Worm (Caenorhabditis elegans) whole organism, mixed stage, embryonic: ENCODE measurements around the gene srh-257.

Source experiments
- bed-3 ChIP-seq: fragments of 200-800 bp; sonication (Bioruptor generic); optimal IDR thresholded peaks from 3 replicates; lab custom pipeline; 2018; ENCODE audit warnings: mild to moderate bottlenecking, missing genetic modification characterization, moderate library complexity, missing compliant biosample characterization
- blmp-1 ChIP-seq: fragments of 150-350 bp; optimal IDR thresholded peaks from 2 replicates; lab custom pipeline; 2014; ENCODE audit warnings: missing biosample characterization, missing genetic modification characterization
- ceh-39 ChIP-seq: fragments of 150-350 bp; optimal IDR thresholded peaks from 2 replicates; lab custom pipeline; 2014; ENCODE audit warnings: missing biosample characterization, missing genetic modification characterization
- ceh-43 ChIP-seq: fragments of 200-800 bp; sonication (Bioruptor generic); optimal IDR thresholded peaks from 2 replicates; lab custom pipeline; 2018; ENCODE audit warnings: mild to moderate bottlenecking, missing genetic modification characterization, moderate library complexity, missing compliant biosample characterization
- ceh-83 ChIP-seq: fragments of 200-800 bp; sonication (Bioruptor generic); optimal IDR thresholded peaks from 2 replicates; lab custom pipeline; 2018; ENCODE audit warnings: mild to moderate bottlenecking, missing genetic modification characterization, missing compliant biosample characterization
- ces-1 ChIP-seq: fragments of 150-350 bp; optimal IDR thresholded peaks from 2 replicates; lab custom pipeline; 2014; ENCODE audit warnings: missing biosample characterization, missing genetic modification reagents, missing genetic modification characterization
- drap-1 ChIP-seq: fragments of 200-800 bp; sonication (Bioruptor generic); optimal IDR thresholded peaks from 3 replicates; lab custom pipeline; 2018; ENCODE audit warnings: mild to moderate bottlenecking, missing genetic modification characterization, missing compliant biosample characterization
- elt-1 ChIP-seq: sonication (generic microtip); optimal IDR thresholded peaks from 2 replicates; lab custom pipeline; 2017; ENCODE audit warnings: missing genetic modification characterization, mild to moderate bottlenecking, missing compliant biosample characterization, antibody characterized with exemption, moderate library complexity, borderline replicate concordance; ENCODE audit not compliant: insufficient read depth
- elt-3 ChIP-seq: fragments of 150-350 bp; optimal IDR thresholded peaks from 2 replicates; lab custom pipeline; 2014; ENCODE audit warnings: missing biosample characterization, missing genetic modification characterization
- flh-1 ChIP-seq: fragments of 200-800 bp; sonication (Bioruptor generic); optimal IDR thresholded peaks from 2 replicates; lab custom pipeline; 2018; ENCODE audit warnings: mild to moderate bottlenecking, missing genetic modification characterization, moderate library complexity, missing compliant biosample characterization
- ham-2 ChIP-seq: fragments of 200-800 bp; sonication (Bioruptor generic); optimal IDR thresholded peaks from 2 replicates; lab custom pipeline; 2018; ENCODE audit warnings: mild to moderate bottlenecking, missing genetic modification characterization, missing compliant biosample characterization
- hlh-1 ChIP-seq: fragments of 150-350 bp; optimal IDR thresholded peaks from 2 replicates; lab custom pipeline; 2014; ENCODE audit warnings: missing biosample characterization, missing genetic modification reagents, missing genetic modification characterization
- lin-13 ChIP-seq: fragments of 150-350 bp; optimal IDR thresholded peaks from 2 replicates; lab custom pipeline; 2014; ENCODE audit warnings: missing biosample characterization, missing genetic modification characterization
- lin-32 ChIP-seq: fragments of 200-800 bp; sonication (Bioruptor generic); optimal IDR thresholded peaks from 2 replicates; lab custom pipeline; 2018; ENCODE audit warnings: mild to moderate bottlenecking, missing genetic modification characterization, missing compliant biosample characterization
- lsy-2 ChIP-seq: fragments of 150-350 bp; optimal IDR thresholded peaks from 2 replicates; lab custom pipeline; 2014; ENCODE audit warnings: missing biosample characterization, missing genetic modification characterization
- mab-5 ChIP-seq: fragments of 150-350 bp; optimal IDR thresholded peaks from 2 replicates; lab custom pipeline; 2014; ENCODE audit warnings: missing biosample characterization, missing genetic modification characterization
- mep-1 ChIP-seq: fragments of 150-350 bp; optimal IDR thresholded peaks from 2 replicates; lab custom pipeline; 2017; ENCODE audit warnings: missing biosample characterization, missing genetic modification reagents, missing genetic modification characterization, inconsistent platforms
- mls-2 ChIP-seq: sonication (generic microtip); optimal IDR thresholded peaks from 2 replicates; lab custom pipeline; 2016; ENCODE audit warnings: mild to moderate bottlenecking, missing genetic modification characterization, moderate library complexity, missing compliant biosample characterization
- nhr-2 ChIP-seq: fragments of 150-350 bp; optimal IDR thresholded peaks from 2 replicates; lab custom pipeline; 2014; ENCODE audit warnings: missing biosample characterization, missing genetic modification characterization
- nhr-237 ChIP-seq: fragments of 150-350 bp; optimal IDR thresholded peaks from 2 replicates; lab custom pipeline; 2014; ENCODE audit warnings: missing biosample characterization, missing genetic modification characterization
- nhr-28 ChIP-seq: fragments of 150-350 bp; optimal IDR thresholded peaks from 2 replicates; lab custom pipeline; 2014; ENCODE audit warnings: missing biosample characterization, missing genetic modification characterization
- nhr-76 ChIP-seq: sonication (generic microtip); optimal IDR thresholded peaks from 2 replicates; lab custom pipeline; 2017; ENCODE audit warnings: missing biosample characterization, missing genetic modification characterization
- pha-4 ChIP-seq: fragments of 150-350 bp; optimal IDR thresholded peaks from 2 replicates; lab custom pipeline; 2018; ENCODE audit warnings: missing biosample characterization, missing genetic modification reagents, missing genetic modification characterization
- sem-2 ChIP-seq: fragments of 200-800 bp; sonication (Bioruptor generic); optimal IDR thresholded peaks from 2 replicates; lab custom pipeline; 2018; ENCODE audit warnings: mild to moderate bottlenecking, missing genetic modification characterization, missing compliant biosample characterization
- snpc-4 ChIP-seq: fragments of 150-350 bp; optimal IDR thresholded peaks from 2 replicates; lab custom pipeline; 2014; ENCODE audit warnings: missing biosample characterization, missing genetic modification characterization
- sptf-1 ChIP-seq: sonication (generic microtip); optimal IDR thresholded peaks from 2 replicates; lab custom pipeline; 2017; ENCODE audit warnings: mild to moderate bottlenecking, missing genetic modification characterization, moderate library complexity, missing compliant biosample characterization
- tbx-8 ChIP-seq: fragments of 200-800 bp; sonication (Bioruptor generic); optimal IDR thresholded peaks from 2 replicates; lab custom pipeline; 2018; ENCODE audit warnings: mild to moderate bottlenecking, missing genetic modification characterization, moderate library complexity, missing compliant biosample characterization
- unc-120 ChIP-seq: sonication (generic microtip); optimal IDR thresholded peaks from 2 replicates; lab custom pipeline; 2017; ENCODE audit warnings: missing genetic modification characterization, missing compliant biosample characterization; ENCODE audit not compliant: poor library complexity, severe bottlenecking
- unc-39 ChIP-seq: fragments of 150-350 bp; optimal IDR thresholded peaks from 2 replicates; lab custom pipeline; 2014; ENCODE audit warnings: missing biosample characterization, missing genetic modification characterization
- unc-62 ChIP-seq: fragments of 150-350 bp; optimal IDR thresholded peaks from 2 replicates; lab custom pipeline; 2014; ENCODE audit warnings: missing biosample characterization, missing genetic modification reagents, missing genetic modification characterization
- ztf-11 ChIP-seq: fragments of 150-350 bp; optimal IDR thresholded peaks from 2 replicates; lab custom pipeline; 2014; ENCODE audit warnings: missing biosample characterization, missing genetic modification characterization

The srh-257 gene

ce11 chrV:15398728-15399127, 8.3 kb upstream of the srh-257 start, which contains the start of gene fbxa-199:
TSS of gene fbxa-199 (minus strand) at chrV:15398828.
- TF ChIP-seq bed-3 (GFP tag; lab: Kevin White, UChicago) (no peak), elt-3 (tag; lab: Kevin White, UChicago) (no peak), mab-5 (no peak), sptf-1 (tag; lab: Kevin White, UChicago) (no peak), drap-1 (GFP tag; lab: Kevin White, UChicago) (no peak), hlh-1 (no peak), nhr-28 (tag; lab: Kevin White, UChicago) (no peak), flh-1 (no peak), unc-39 (tag; lab: Kevin White, UChicago) (no peak), lin-32 (no peak), nhr-237 (tag; lab: Kevin White, UChicago) (no peak), ceh-43 (GFP tag; lab: Kevin White, UChicago) (no peak), nhr-76 (tag; lab: Kevin White, UChicago) (no peak), snpc-4 (tag; lab: Kevin White, UChicago) (no peak), ham-2 (GFP tag; lab: Kevin White, UChicago) (no peak), nhr-2 (tag; lab: Kevin White, UChicago) (no peak), sem-2 (GFP tag; lab: Kevin White, UChicago) (no peak), unc-120 (tag; lab: Kevin White, UChicago) (no peak)

ce11 chrV:15399691-15400377, 7.2 kb upstream of the srh-257 start, which contains the start of the genes T06E6.15 and sri-7:
TSS of gene T06E6.15 (minus strand) at chrV:15399791.
TSS of gene sri-7 (plus strand) at chrV:15400327.
- no peak for TF ChIP-seq unc-120 (tag; lab: Kevin White, UChicago)
- no peak for TF ChIP-seq lin-13
- TF ChIP-seq ceh-43 (GFP tag; lab: Kevin White, UChicago) = no peak
- no peak for TF ChIP-seq drap-1 (GFP tag; lab: Kevin White, UChicago)
- no peak for TF ChIP-seq nhr-28 (tag; lab: Kevin White, UChicago)
- no peak for TF ChIP-seq nhr-2 (tag; lab: Kevin White, UChicago)
- no peak for TF ChIP-seq mep-1
- TF ChIP-seq snpc-4 (tag; lab: Kevin White, UChicago) = no peak
- no peak for TF ChIP-seq unc-39 (tag; lab: Kevin White, UChicago)
- no peak for TF ChIP-seq sptf-1 (tag; lab: Kevin White, UChicago)

- no peak for TF ChIP-seq unc-39 (tag; lab: Kevin White, UChicago)
- no peak for TF ChIP-seq sptf-1 (tag; lab: Kevin White, UChicago)
- no peak for TF ChIP-seq snpc-4 (tag; lab: Kevin White, UChicago)
- TF ChIP-seq ztf-11 (tag; lab: Kevin White, UChicago) = no peak
- no peak for TF ChIP-seq hlh-1
- TF ChIP-seq nhr-237 (tag; lab: Kevin White, UChicago) = no peak
- no peak for TF ChIP-seq blmp-1 (tag; lab: Kevin White, UChicago)
- no peak for TF ChIP-seq ces-1 (GFP tag; lab: Kevin White, UChicago)
- TF ChIP-seq bed-3 (GFP tag; lab: Kevin White, UChicago) = no peak
- no peak for TF ChIP-seq unc-62
- TF ChIP-seq lsy-2 (tag; lab: Kevin White, UChicago) = no peak
- no peak for TF ChIP-seq elt-3 (tag; lab: Kevin White, UChicago)
- no peak for TF ChIP-seq drap-1 (GFP tag; lab: Kevin White, UChicago)
- no peak for TF ChIP-seq nhr-28 (tag; lab: Kevin White, UChicago)
- no peak for TF ChIP-seq nhr-76 (tag; lab: Kevin White, UChicago)
- TF ChIP-seq ceh-83 (GFP tag; lab: Kevin White, UChicago) = no peak
- no peak for TF ChIP-seq ceh-39 (tag; lab: Kevin White, UChicago)
- no peak for TF ChIP-seq lin-13
Measured at ce11 chrV:15401856-15402314, 5.1 kb upstream of the srh-257 start, which contains the start of gene fbxa-135. TSS of gene fbxa-135 (plus strand) at chrV:15402264.

ce11 chrV:15404859-15405258, 2.2 kb upstream of the srh-257 start, which contains the start of gene srh-258:
TSS of gene srh-258 (plus strand) at chrV:15405159.
- no peak for TF ChIP-seq bed-3 (GFP tag; lab: Kevin White, UChicago)
- no peak for TF ChIP-seq ces-1 (GFP tag; lab: Kevin White, UChicago)
- no peak for TF ChIP-seq ham-2 (GFP tag; lab: Kevin White, UChicago)
- no peak for TF ChIP-seq unc-120 (tag; lab: Kevin White, UChicago)
- TF ChIP-seq pha-4 (tag; lab: Kevin White, UChicago) = no peak
- TF ChIP-seq lin-13 = no peak
- TF ChIP-seq nhr-2 (tag; lab: Kevin White, UChicago) = no peak
- TF ChIP-seq elt-1 (tag; lab: Kevin White, UChicago) = no peak
- TF ChIP-seq mls-2 = no peak
- no peak for TF ChIP-seq nhr-237 (tag; lab: Kevin White, UChicago)
- TF ChIP-seq tbx-8 = no peak
